Fruit fly (Drosophila melanogaster) whole organism, adult: ENCODE results near the gene Rbp1-like.

Experiments
- CG11617 ChIP-seq: fragments of 200-800 bp; sonication (Bioruptor generic); optimal IDR thresholded peaks from 2 replicates; lab custom pipeline; 2017; ENCODE audit warnings: mild to moderate bottlenecking, missing biosample characterization, missing genetic modification reagents, missing genetic modification characterization
- CG12768 ChIP-seq: fragments of 200-800 bp; sonication (Bioruptor generic); optimal IDR thresholded peaks from 2 replicates; lab custom pipeline; 2017; ENCODE audit warnings: missing biosample characterization, missing genetic modification characterization, mild to moderate bottlenecking, moderate library complexity, missing genetic modification reagents
- CG14711 ChIP-seq: fragments of 200-800 bp; sonication (Bioruptor generic); optimal IDR thresholded peaks from 2 replicates; lab custom pipeline; 2018; ENCODE audit warnings: missing biosample characterization, mild to moderate bottlenecking, missing genetic modification characterization, moderate library complexity
- CG1620 ChIP-seq: fragments of 200-800 bp; sonication (Bioruptor generic); optimal IDR thresholded peaks from 2 replicates; lab custom pipeline; 2016; ENCODE audit warnings: missing biosample characterization, missing genetic modification characterization
- CG33017 ChIP-seq: fragments of 200-800 bp; sonication (Bioruptor generic); optimal IDR thresholded peaks from 2 replicates; lab custom pipeline; 2018; ENCODE audit warnings: missing biosample characterization, mild to moderate bottlenecking, missing genetic modification characterization, moderate library complexity
- CG5204 ChIP-seq: fragments of 200-800 bp; sonication (Bioruptor generic); optimal IDR thresholded peaks from 2 replicates; lab custom pipeline; 2016; ENCODE audit warnings: missing biosample characterization, missing genetic modification characterization
- CG7045 ChIP-seq: fragments of 200-800 bp; sonication (Bioruptor generic); optimal IDR thresholded peaks from 2 replicates; lab custom pipeline; 2017; ENCODE audit warnings: missing biosample characterization, mild to moderate bottlenecking, missing genetic modification characterization
- CG7101 ChIP-seq: fragments of 200-800 bp; sonication (Bioruptor generic); optimal IDR thresholded peaks from 2 replicates; lab custom pipeline; 2018; ENCODE audit warnings: missing biosample characterization, mild to moderate bottlenecking, missing genetic modification characterization, moderate library complexity
- Clk ChIP-seq: fragments of 200-800 bp; sonication (Bioruptor generic); optimal IDR thresholded peaks from 2 replicates; lab custom pipeline; 2017; ENCODE audit warnings: missing biosample characterization, missing genetic modification characterization
- Crg-1 ChIP-seq: fragments of 200-800 bp; sonication (Bioruptor generic); optimal IDR thresholded peaks from 2 replicates; lab custom pipeline; 2016; ENCODE audit warnings: missing biosample characterization, missing genetic modification characterization
- Hr96 ChIP-seq: fragments of 200-800 bp; sonication (Bioruptor generic); optimal IDR thresholded peaks from 2 replicates; lab custom pipeline; 2016; ENCODE audit warnings: missing biosample characterization, missing genetic modification characterization
- Mnt ChIP-seq: fragments of 200-800 bp; sonication (Bioruptor generic); optimal IDR thresholded peaks from 2 replicates; lab custom pipeline; 2016; ENCODE audit warnings: missing biosample characterization, mild to moderate bottlenecking, missing genetic modification characterization
- bab1 ChIP-seq: fragments of 200-800 bp; sonication (Bioruptor generic); optimal IDR thresholded peaks from 3 replicates; lab custom pipeline; 2019; ENCODE audit warnings: missing biosample characterization, mild to moderate bottlenecking, missing genetic modification characterization, moderate library complexity
- cic ChIP-seq: fragments of 200-800 bp; sonication (Bioruptor generic); optimal IDR thresholded peaks from 2 replicates; lab custom pipeline; 2017; ENCODE audit warnings: missing biosample characterization, mild to moderate bottlenecking, missing genetic modification characterization, moderate library complexity
- cnc ChIP-seq, 2 experiments: fragments of >200 bp; optimal IDR thresholded peaks; 2 replicates each; lab custom pipeline; 2017
- kay ChIP-seq: fragments of 200-800 bp; sonication (Bioruptor generic); peaks from one replicate; lab custom pipeline; 2016; ENCODE audit warnings: missing biosample characterization, missing genetic modification characterization, borderline replicate concordance
- ovo ChIP-seq: fragments of 200-800 bp; sonication (Bioruptor generic); optimal IDR thresholded peaks from 2 replicates; lab custom pipeline; 2016; ENCODE audit warnings: missing biosample characterization, missing genetic modification characterization
- pad ChIP-seq: fragments of 200-800 bp; sonication (Bioruptor generic); optimal IDR thresholded peaks from 3 replicates; lab custom pipeline; 2017; ENCODE audit warnings: missing biosample characterization, missing genetic modification characterization, mild to moderate bottlenecking, moderate library complexity, missing genetic modification reagents
- tj ChIP-seq: fragments of 200-800 bp; sonication (Bioruptor generic); optimal IDR thresholded peaks from 3 replicates; lab custom pipeline; 2017; ENCODE audit warnings: missing biosample characterization, mild to moderate bottlenecking, missing genetic modification characterization, moderate library complexity
- toe ChIP-seq: fragments of 200-800 bp; sonication (Bioruptor generic); optimal IDR thresholded peaks from 2 replicates; lab custom pipeline; 2016; ENCODE audit warnings: missing biosample characterization, missing genetic modification characterization

Gene Rbp1-like

dm6 chrX:13410887-13411286 is 26.2 kb upstream of the Rbp1-like start:
- TF ChIP-seq Hr96 (GFP tag; lab: Kevin White, UChicago): no peak
- TF ChIP-seq toe (GFP tag; lab: Kevin White, UChicago): no peak
- peak; percentile 4 for TF ChIP-seq CG1620
- no peak for TF ChIP-seq Crg-1 (GFP tag; lab: Kevin White, UChicago)
- no peak for TF ChIP-seq Mnt
- peak; percentile 14 for TF ChIP-seq CG7101 (tag; lab: Kevin White, UChicago)
- no peak for TF ChIP-seq CG14711 (tag; lab: Kevin White, UChicago)
- no peak for TF ChIP-seq ovo (GFP tag; lab: Kevin White, UChicago)

dm6 chrX:13407673-13408072 is 23.0 kb upstream of the Rbp1-like start:
- peak in 1 of 2 experiments; percentile 26 for TF ChIP-seq cnc (optimal IDR thresholded peaks at IDR 0.05; lab: Kevin White, UChicago)
- no peak for TF ChIP-seq CG12768

dm6 chrX:13406293-13406692 is 21.6 kb upstream of the Rbp1-like start:
- no peak for TF ChIP-seq CG14711 (tag; lab: Kevin White, UChicago)

- TF ChIP-seq pad (GFP tag; lab: Kevin White, UChicago): no peak
- TF ChIP-seq Mnt: peak; percentile 70
- peak; percentile 47 for TF ChIP-seq CG5204 (GFP tag; lab: Kevin White, UChicago)
- peak; percentile 7 for TF ChIP-seq CG7045 (GFP tag; lab: Kevin White, UChicago)
- peak; percentile 37 for TF ChIP-seq toe (GFP tag; lab: Kevin White, UChicago)
- peak; percentile 51 for TF ChIP-seq CG14711 (tag; lab: Kevin White, UChicago)
- TF ChIP-seq CG12768: peak; percentile 68
- TF ChIP-seq Crg-1 (GFP tag; lab: Kevin White, UChicago): peak; percentile 26
- no peak for TF ChIP-seq cnc (optimal IDR thresholded peaks at IDR 0.05; lab: Kevin White, UChicago)
- TF ChIP-seq bab1 (GFP tag; lab: Kevin White, UChicago): peak; percentile 24
- TF ChIP-seq ovo (GFP tag; lab: Kevin White, UChicago): peak; percentile 67
- TF ChIP-seq Clk (GFP tag; lab: Kevin White, UChicago): peak; percentile 20
- TF ChIP-seq cic (GFP tag; lab: Kevin White, UChicago): peak; percentile 90
- TF ChIP-seq tj (GFP tag; lab: Kevin White, UChicago): peak; percentile 36
- TF ChIP-seq CG1620: peak; percentile 40
- peak; percentile 85 for TF ChIP-seq Hr96 (GFP tag; lab: Kevin White, UChicago)
- peak; percentile 40 for TF ChIP-seq CG7101 (tag; lab: Kevin White, UChicago)
- TF ChIP-seq kay: no peak
- TF ChIP-seq CG11617 (GFP tag; lab: Kevin White, UChicago): peak; percentile 43
- peak; percentile 24 for TF ChIP-seq CG33017 (tag; lab: Kevin White, UChicago)
Observed at dm6 chrX:13403962-13404830, 19.5 kb upstream of the Rbp1-like start, which contains the start of gene GstT4. Gene GstT4, plus strand, starts transcription at chrX:13404749.

dm6 chrX:13403553-13403952 is 18.9 kb upstream of the Rbp1-like start:
- TF ChIP-seq CG14711 (tag; lab: Kevin White, UChicago) (peak; percentile 11), Hr96 (GFP tag; lab: Kevin White, UChicago) (no peak), cic (GFP tag; lab: Kevin White, UChicago) (peak; percentile 68), Mnt (peak; percentile 15), toe (GFP tag; lab: Kevin White, UChicago) (no peak), CG12768 (peak; percentile 43)

dm6 chrX:13402763-13403162 is 18.1 kb upstream of the Rbp1-like start, which contains the start of gene CG12725:
Gene CG12725, minus strand, starts transcription at chrX:13402863.
- no peak for TF ChIP-seq CG1620
- no peak for TF ChIP-seq tj (GFP tag; lab: Kevin White, UChicago)
- no peak for TF ChIP-seq CG11617 (GFP tag; lab: Kevin White, UChicago)
- TF ChIP-seq cic (GFP tag; lab: Kevin White, UChicago): no peak
- no peak for TF ChIP-seq kay
- no peak for TF ChIP-seq cnc (optimal IDR thresholded peaks at IDR 0.05; lab: Kevin White, UChicago)
- TF ChIP-seq Crg-1 (GFP tag; lab: Kevin White, UChicago): no peak
- TF ChIP-seq CG7045 (GFP tag; lab: Kevin White, UChicago): no peak
- TF ChIP-seq toe (GFP tag; lab: Kevin White, UChicago): no peak
- TF ChIP-seq CG12768: no peak
- no peak for TF ChIP-seq pad (GFP tag; lab: Kevin White, UChicago)
- no peak for TF ChIP-seq Mnt
- no peak for TF ChIP-seq ovo (GFP tag; lab: Kevin White, UChicago)
- no peak for TF ChIP-seq bab1 (GFP tag; lab: Kevin White, UChicago)
- TF ChIP-seq CG33017 (tag; lab: Kevin White, UChicago): no peak

- TF ChIP-seq Hr96 (GFP tag; lab: Kevin White, UChicago): peak; percentile 2
- no peak for TF ChIP-seq cnc (optimal IDR thresholded peaks at IDR 0.05; lab: Kevin White, UChicago)
- no peak for TF ChIP-seq CG14711 (tag; lab: Kevin White, UChicago)
- peak; percentile 63 for TF ChIP-seq bab1 (GFP tag; lab: Kevin White, UChicago)
- TF ChIP-seq kay: no peak
- no peak for TF ChIP-seq CG1620
Observed at dm6 chrX:13401245-13401644, 16.6 kb upstream of the Rbp1-like start.
